Worm (Caenorhabditis elegans) whole organism, L3 larva: ENCODE data around the gene glb-24.
A peak's percentile ranks its signal among the peaks of the same experiment; 100 is the strongest.
"Not testable (repeated sequence)": the region's sequence is repeated elsewhere in the genome, so short reads cannot be mapped to it uniquely, and the experiment has no call there.

ENCODE experiments used
- ZK546.5 ChIP-seq: sonication (generic microtip); optimal IDR thresholded peaks from 2 replicates; lab custom pipeline; 2017; ENCODE audit warnings: missing biosample characterization, missing genetic modification characterization
- aly-2 ChIP-seq: fragments of 150-350 bp; optimal IDR thresholded peaks from 2 replicates; lab custom pipeline; 2014; ENCODE audit warnings: missing biosample characterization, missing genetic modification characterization
- ama-1 ChIP-seq: fragments of 150-350 bp; optimal IDR thresholded peaks from 2 replicates; lab custom pipeline; 2018
- ceh-16 ChIP-seq: sonication (generic microtip); optimal IDR thresholded peaks from 2 replicates; lab custom pipeline; 2017; ENCODE audit warnings: missing biosample characterization, missing genetic modification characterization
- ceh-82 ChIP-seq: fragments of 150-350 bp; optimal IDR thresholded peaks from 2 replicates; lab custom pipeline; 2014; ENCODE audit warnings: missing biosample characterization, missing genetic modification characterization
- ceh-9 ChIP-seq: sonication (generic microtip); optimal IDR thresholded peaks from 2 replicates; lab custom pipeline; 2018; ENCODE audit warnings: missing biosample characterization, missing genetic modification characterization
- egl-27 ChIP-seq: sonication (generic microtip); optimal IDR thresholded peaks from 4 replicates; lab custom pipeline; 2017; ENCODE audit warnings: missing biosample characterization, missing genetic modification reagents, missing genetic modification characterization
- egl-5 ChIP-seq: fragments of 150-350 bp; optimal IDR thresholded peaks from 2 replicates; lab custom pipeline; 2017; ENCODE audit warnings: missing biosample characterization, missing genetic modification reagents, missing genetic modification characterization, inconsistent platforms
- elt-1 ChIP-seq: fragments of 150-350 bp; optimal IDR thresholded peaks from 2 replicates; lab custom pipeline; 2014; ENCODE audit warnings: missing biosample characterization, missing genetic modification characterization
- elt-2 ChIP-seq: sonication (generic microtip); optimal IDR thresholded peaks from 2 replicates; lab custom pipeline; 2016; ENCODE audit warnings: missing genetic modification reagents, mild to moderate bottlenecking, missing genetic modification characterization, missing compliant biosample characterization
- eor-1 ChIP-seq, 2 experiments: fragments of 150-350 bp; optimal IDR thresholded peaks; 2 replicates each; lab custom pipeline; 2014 to 2018; ENCODE audit warnings: missing biosample characterization in 2 of 2, missing genetic modification characterization in 2 of 2
- fos-1 ChIP-seq: fragments of 150-350 bp; optimal IDR thresholded peaks from 2 replicates; lab custom pipeline; 2014; ENCODE audit warnings: missing biosample characterization, missing genetic modification characterization
- hmg-11 ChIP-seq: sonication (generic microtip); optimal IDR thresholded peaks from 2 replicates; lab custom pipeline; 2016; ENCODE audit warnings: missing genetic modification characterization, missing compliant biosample characterization
- jun-1 ChIP-seq: fragments of 150-350 bp; optimal IDR thresholded peaks from 2 replicates; lab custom pipeline; 2014; ENCODE audit warnings: missing biosample characterization, missing genetic modification reagents, missing genetic modification characterization
- lin-15B ChIP-seq: fragments of 150-350 bp; optimal IDR thresholded peaks from 2 replicates; lab custom pipeline; 2014; ENCODE audit warnings: missing biosample characterization, missing genetic modification characterization
- mdl-1 ChIP-seq: fragments of 150-350 bp; optimal IDR thresholded peaks from 2 replicates; lab custom pipeline; 2014; ENCODE audit warnings: missing biosample characterization, missing genetic modification characterization
- mml-1 ChIP-seq: fragments of 150-350 bp; sonication (generic microtip); optimal IDR thresholded peaks from 3 replicates; lab custom pipeline; 2014; ENCODE audit warnings: missing biosample characterization, missing genetic modification characterization
- nfya-1 ChIP-seq: sonication (generic microtip); optimal IDR thresholded peaks from 2 replicates; lab custom pipeline; 2017; ENCODE audit warnings: missing genetic modification characterization, mild to moderate bottlenecking, missing compliant biosample characterization, antibody characterized with exemption, moderate library complexity; ENCODE audit not compliant: insufficient read depth
- nhr-237 ChIP-seq: fragments of 150-350 bp; optimal IDR thresholded peaks from 2 replicates; lab custom pipeline; 2014; ENCODE audit warnings: missing biosample characterization, missing genetic modification characterization
- nhr-67 ChIP-seq: fragments of 150-350 bp; optimal IDR thresholded peaks from 2 replicates; lab custom pipeline; 2014; ENCODE audit warnings: missing biosample characterization, missing genetic modification characterization
- pha-4 ChIP-seq: fragments of 150-350 bp; optimal IDR thresholded peaks from 2 replicates; lab custom pipeline; 2014; ENCODE audit warnings: missing biosample characterization, missing genetic modification reagents, missing genetic modification characterization
- pqm-1 ChIP-seq: fragments of 150-350 bp; optimal IDR thresholded peaks from 2 replicates; lab custom pipeline; 2017; ENCODE audit warnings: missing biosample characterization, missing genetic modification characterization, inconsistent platforms
- sea-2 ChIP-seq: fragments of 150-350 bp; sonication (generic microtip); optimal IDR thresholded peaks from 4 replicates; lab custom pipeline; 2014; ENCODE audit warnings: missing biosample characterization, missing genetic modification reagents, missing genetic modification characterization
- skn-1 ChIP-seq: fragments of 150-350 bp; optimal IDR thresholded peaks from 2 replicates; lab custom pipeline; 2014; ENCODE audit warnings: missing biosample characterization, missing genetic modification characterization
- tbx-2 ChIP-seq: sonication (generic microtip); optimal IDR thresholded peaks from 2 replicates; lab custom pipeline; 2016; ENCODE audit warnings: mild to moderate bottlenecking, missing genetic modification characterization, missing compliant biosample characterization
- unc-39 ChIP-seq: sonication (generic microtip); optimal IDR thresholded peaks from 4 replicates; lab custom pipeline; 2017; ENCODE audit warnings: missing biosample characterization, missing genetic modification characterization
- unc-62 ChIP-seq: fragments of 150-350 bp; sonication (generic microtip); optimal IDR thresholded peaks from 4 replicates; lab custom pipeline; 2014; ENCODE audit warnings: missing biosample characterization, missing genetic modification reagents, missing genetic modification characterization
- zag-1 ChIP-seq: fragments of 150-350 bp; optimal IDR thresholded peaks from 2 replicates; lab custom pipeline; 2014; ENCODE audit warnings: missing biosample characterization, missing genetic modification characterization
- ztf-4 ChIP-seq: fragments of 150-350 bp; optimal IDR thresholded peaks from 2 replicates; lab custom pipeline; 2014; ENCODE audit warnings: missing biosample characterization, missing genetic modification characterization

Gene glb-24

DNA sequence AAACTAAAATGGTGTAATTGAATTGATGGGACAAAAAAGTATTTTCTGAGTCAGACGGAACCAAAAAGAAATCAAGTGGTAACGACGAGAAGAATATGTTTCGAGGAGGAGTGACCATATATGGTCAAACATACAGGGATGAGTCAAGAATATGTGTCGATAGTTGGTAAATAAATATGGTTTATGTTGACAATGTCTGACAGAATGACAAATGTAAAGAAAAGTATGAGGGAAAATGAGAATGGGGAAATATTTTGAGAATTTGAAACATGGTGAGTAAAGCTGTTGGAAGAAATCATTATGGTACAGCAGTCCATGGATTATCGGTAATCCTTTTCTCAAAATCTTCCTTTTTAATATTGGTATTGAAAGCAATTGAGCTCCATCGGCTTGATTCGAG is 17.8 kb downstream of the glb-24 start, which contains the start of gene nspg-1:
Gene nspg-1, minus strand, starts transcription at position 101 of the 400 bp plus-strand sequence.
- TF ChIP-seq ztf-4, result no peak
- TF ChIP-seq unc-62 (GFP tag; lab: Kevin White, UChicago), result no peak
- TF ChIP-seq nfya-1 (tag; lab: Kevin White, UChicago), result no peak
- TF ChIP-seq ceh-82 (tag; lab: Kevin White, UChicago), result no peak
- no peak for TF ChIP-seq nhr-237 (tag; lab: Kevin White, UChicago)
- TF ChIP-seq aly-2 (tag; lab: Kevin White, UChicago), result no peak
- TF ChIP-seq pha-4 (tag; lab: Kevin White, UChicago), result peak; percentile 49
- TF ChIP-seq mdl-1 (tag; lab: Kevin White, UChicago), result no peak
- TF ChIP-seq unc-39 (tag; lab: Kevin White, UChicago), result no peak

ce11 chrV:12865615-12866014 is 20.1 kb downstream of the glb-24 start, which contains the start of gene T07F10.5:
Gene T07F10.5, plus strand, starts transcription at chrV:12865915.
- not testable (repeated sequence) for TF ChIP-seq pha-4, hmg-11, nhr-67 (tag; lab: Kevin White, UChicago)

DNA sequence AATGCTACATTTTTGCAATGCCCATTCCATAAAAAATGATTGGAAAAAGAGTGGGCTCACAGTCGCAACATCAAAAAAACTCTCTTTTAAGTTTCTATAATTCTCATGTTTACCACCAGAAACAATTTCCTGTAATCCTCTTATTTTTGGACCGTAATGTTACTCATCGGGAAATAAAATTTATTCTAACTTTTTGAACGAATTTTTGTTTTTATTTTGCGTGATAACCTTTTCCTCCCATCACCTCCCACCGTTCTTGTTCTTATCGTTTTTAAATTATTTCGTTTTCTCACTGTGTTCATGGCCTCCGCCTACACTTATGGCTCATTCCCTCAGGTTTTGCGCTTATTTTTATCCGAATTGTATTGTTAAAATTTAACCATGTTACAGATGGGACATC is 26.6 kb downstream of the glb-24 start, which contains the start of gene anp-1:
Gene anp-1, plus strand, starts transcription at position 301 of the 400 bp plus-strand sequence.
- TF ChIP-seq ceh-16 (tag; lab: Kevin White, UChicago) (no peak), ZK546.5 (tag; lab: Kevin White, UChicago) (no peak), skn-1 (tag; lab: Kevin White, UChicago) (no peak), zag-1 (tag; lab: Kevin White, UChicago) (no peak), fos-1 (tag; lab: Kevin White, UChicago) (no peak), nhr-67 (tag; lab: Kevin White, UChicago) (no peak), egl-27 (tag; lab: Kevin White, UChicago) (no peak), ztf-4 (no peak), aly-2 (tag; lab: Kevin White, UChicago) (no peak), sea-2 (no peak), eor-1 (tag; optimal IDR thresholded peaks at IDR 0.05; lab: Kevin White, UChicago) (no peak), egl-5 (tag; lab: Kevin White, UChicago) (no peak)

DNA sequence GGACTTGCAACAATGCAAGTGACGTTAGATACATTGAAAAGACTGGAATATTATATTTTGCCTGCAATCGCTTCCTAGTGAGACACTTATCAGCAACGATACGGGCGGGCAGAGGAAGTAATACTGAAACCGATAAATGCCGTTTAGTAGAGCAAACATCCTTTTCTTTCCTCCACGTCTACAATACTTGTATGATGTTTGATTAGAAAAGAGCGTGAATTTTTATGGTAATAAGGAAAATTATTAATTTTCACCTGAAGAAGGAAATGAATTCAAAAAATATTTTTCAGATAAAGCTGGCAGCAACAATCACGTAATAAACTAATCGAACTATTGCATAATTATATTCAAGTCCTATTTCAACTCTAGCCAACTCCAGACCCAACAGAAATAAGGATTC is 31.0 kb downstream of the glb-24 start, which contains the start of gene C44H9.7:
Gene C44H9.7, minus strand, starts transcription at position 101 of the 400 bp plus-strand sequence.
- TF ChIP-seq elt-2 (tag; lab: Kevin White, UChicago) (peak; percentile 7), ceh-9 (tag; lab: Kevin White, UChicago) (no peak)

- TF ChIP-seq elt-2 (tag; lab: Kevin White, UChicago) (peak; percentile 58), pqm-1 (tag; lab: Kevin White, UChicago) (peak; percentile 69), tbx-2 (tag; lab: Kevin White, UChicago) (no peak), jun-1 (tag; lab: Kevin White, UChicago) (peak; percentile 13)
- TF ChIP-seq, all 47 proteins: peak for 3
Observed at ce11 chrV:12852355-12852754, 33.4 kb downstream of the glb-24 start.

DNA sequence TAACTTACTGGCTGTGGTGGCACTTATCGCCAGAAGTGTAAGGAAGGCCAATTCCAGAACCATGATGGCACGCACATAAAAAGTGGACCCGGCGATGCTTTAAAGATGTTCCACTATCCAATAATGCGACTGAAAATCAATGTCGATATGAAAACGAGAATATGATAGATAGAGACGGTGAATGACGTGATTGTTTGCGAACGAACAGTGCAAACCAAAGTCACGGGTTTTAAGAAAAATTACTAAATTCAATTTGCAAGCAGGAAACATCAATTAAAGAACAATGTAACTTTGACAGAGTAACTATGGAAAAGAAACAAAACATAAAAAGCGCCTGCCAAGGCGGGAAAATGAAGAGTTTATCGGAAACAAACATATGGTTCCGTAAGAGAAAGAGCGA is 36.0 kb downstream of the glb-24 start, which contains the start of gene C44H9.5:
Gene C44H9.5, minus strand, starts transcription at position 129 of the 400 bp plus-strand sequence.
- peak; percentile 49 for TF ChIP-seq elt-2 (tag; lab: Kevin White, UChicago)
- TF ChIP-seq pqm-1 (tag; lab: Kevin White, UChicago), result peak; percentile 66
- no peak for TF ChIP-seq mml-1

ce11 chrV:12845247-12845646 is 40.5 kb downstream of the glb-24 start, which contains the start of gene C44H9.6:
Gene C44H9.6, minus strand, starts transcription at chrV:12845347.
- TF ChIP-seq egl-5 (tag; lab: Kevin White, UChicago) (no peak), ama-1 (no peak), lin-15B (tag; lab: Kevin White, UChicago) (no peak), elt-1 (tag; lab: Kevin White, UChicago) (no peak), elt-2 (tag; lab: Kevin White, UChicago) (peak; percentile 35)
